Worm (Caenorhabditis elegans) whole organism, young adult: Measurements from ENCODE around the gene nduc-2.

Experiments
- B0035.1 ChIP-seq: sonication (generic microtip); optimal IDR thresholded peaks from 2 replicates; lab custom pipeline; 2016; ENCODE audit warnings: missing genetic modification characterization, mild to moderate bottlenecking, missing compliant biosample characterization, missing genotype, missing genetic modification reagents
- D2030.7 ChIP-seq: fragments of 200-800 bp; sonication (Bioruptor generic); IDR thresholded peaks from 2 replicates; pipeline ENCODE4 v1.3.6; 2022; ENCODE audit warnings: missing genetic modification reagents, missing genetic modification characterization, missing compliant biosample characterization
- F23B12.7 ChIP-seq: sonication (generic microtip); optimal IDR thresholded peaks from 2 replicates; lab custom pipeline; 2017; ENCODE audit warnings: missing genetic modification characterization, mild to moderate bottlenecking, missing compliant biosample characterization, antibody characterized with exemption, moderate library complexity; ENCODE audit not compliant: insufficient read depth
- F33H1.4 ChIP-seq: fragments of 200-800 bp; sonication (Bioruptor generic); IDR thresholded peaks from 2 replicates; pipeline ENCODE4 v1.3.6; 2022; ENCODE audit warnings: missing genetic modification reagents, missing genetic modification characterization, missing compliant biosample characterization
- F37B4.10 ChIP-seq: fragments of 200-800 bp; sonication (Bioruptor generic); IDR thresholded peaks from 2 replicates; pipeline ENCODE4 v1.3.6; 2022; ENCODE audit warnings: missing genetic modification characterization, missing compliant biosample characterization
- F39B2.1 ChIP-seq: fragments of 200-800 bp; sonication (Bioruptor generic); IDR thresholded peaks from 2 replicates; pipeline ENCODE4 v1.3.6; 2022; ENCODE audit warnings: missing genetic modification reagents, missing genetic modification characterization, missing compliant biosample characterization
- F55B11.4 ChIP-seq: sonication (generic microtip); optimal IDR thresholded peaks from 2 replicates; lab custom pipeline; 2016; ENCODE audit warnings: missing compliant biosample characterization, missing genetic modification characterization, borderline replicate concordance; ENCODE audit not compliant: insufficient read depth
- Y56A3A.18 ChIP-seq: fragments of 200-800 bp; sonication (Bioruptor generic); IDR thresholded peaks from 2 replicates; pipeline ENCODE4 v1.3.6; 2022; ENCODE audit warnings: missing genetic modification reagents, missing genetic modification characterization, missing compliant biosample characterization
- Y67H2A.10 ChIP-seq: fragments of 200-800 bp; sonication (Bioruptor generic); conservative IDR thresholded peaks from 2 replicates; pipeline ENCODE4 v1.3.6; 2022; ENCODE audit warnings: missing genetic modification reagents, missing genetic modification characterization, missing compliant biosample characterization
- Y79H2A.3 ChIP-seq: fragments of 200-800 bp; sonication (Bioruptor generic); conservative IDR thresholded peaks from 2 replicates; pipeline ENCODE4 v1.3.6; 2022; ENCODE audit warnings: missing genetic modification reagents, missing genetic modification characterization, missing compliant biosample characterization
- aptf-2 ChIP-seq: fragments of 200-800 bp; sonication (Bioruptor generic); conservative IDR thresholded peaks from 2 replicates; pipeline ENCODE4 v1.3.6; 2022; ENCODE audit warnings: missing genetic modification reagents, missing genetic modification characterization, missing compliant biosample characterization
- attf-6 ChIP-seq: fragments of 200-800 bp; sonication (Bioruptor generic); IDR thresholded peaks from 2 replicates; pipeline ENCODE4 v1.3.6; 2022; ENCODE audit warnings: missing genetic modification reagents, missing genetic modification characterization, missing compliant biosample characterization
- bed-1 ChIP-seq: fragments of 200-800 bp; sonication (Bioruptor generic); IDR thresholded peaks from 2 replicates; pipeline ENCODE4 v1.3.6; 2022; ENCODE audit warnings: missing genetic modification reagents, missing genetic modification characterization, missing compliant biosample characterization
- egrh-3 ChIP-seq: fragments of 200-800 bp; sonication (Bioruptor generic); IDR thresholded peaks from 2 replicates; pipeline ENCODE4 v1.3.6; 2022; ENCODE audit warnings: missing genetic modification reagents, missing genetic modification characterization, missing compliant biosample characterization
- ekl-4 ChIP-seq: fragments of 200-800 bp; sonication (Bioruptor generic); IDR thresholded peaks from 2 replicates; pipeline ENCODE4 v1.3.6; 2022; ENCODE audit warnings: missing genetic modification reagents, missing genetic modification characterization, missing compliant biosample characterization
- him-1 ChIP-seq: sonication (generic microtip); optimal IDR thresholded peaks from 2 replicates; lab custom pipeline; 2016; ENCODE audit warnings: missing genotype, missing genetic modification reagents, missing genetic modification characterization, missing compliant biosample characterization
- hrde-1 ChIP-seq: sonication (generic microtip); optimal IDR thresholded peaks from 2 replicates; lab custom pipeline; 2016; ENCODE audit warnings: missing genetic modification characterization, mild to moderate bottlenecking, missing compliant biosample characterization, moderate library complexity, missing genotype, missing genetic modification reagents, borderline replicate concordance
- hsf-1 ChIP-seq: fragments of 200-800 bp; sonication (Bioruptor generic); IDR thresholded peaks from 2 replicates; pipeline ENCODE4 v1.3.6; 2022; ENCODE audit warnings: missing genetic modification reagents, missing genetic modification characterization, missing compliant biosample characterization
- let-607 ChIP-seq, 2 experiments: fragments of 200-800 bp in 1 of 2; sonication (Bioruptor generic) in 1 of 2; sonication (generic microtip) in 1 of 2; optimal IDR thresholded peaks; 2 replicates each; lab custom pipeline; 2016 to 2018; ENCODE audit warnings: mild to moderate bottlenecking in 2 of 2, missing compliant biosample characterization in 2 of 2, missing genetic modification characterization in 2 of 2, moderate library complexity in 2 of 2, missing genotype in 1 of 2
- lin-26 ChIP-seq: fragments of 200-800 bp; sonication (Bioruptor generic); IDR thresholded peaks from 2 replicates; pipeline ENCODE4 v1.3.6; 2022; ENCODE audit warnings: missing genetic modification reagents, missing genetic modification characterization, missing compliant biosample characterization
- lin-40 ChIP-seq: sonication (generic microtip); optimal IDR thresholded peaks from 2 replicates; lab custom pipeline; 2016; ENCODE audit warnings: missing genetic modification characterization, mild to moderate bottlenecking, missing compliant biosample characterization, missing genotype, missing genetic modification reagents
- lin-54 ChIP-seq: fragments of 200-800 bp; sonication (Bioruptor generic); optimal IDR thresholded peaks from 2 replicates; lab custom pipeline; 2018; ENCODE audit warnings: mild to moderate bottlenecking, missing genetic modification characterization, missing compliant biosample characterization
- lsl-1 ChIP-seq: fragments of 200-800 bp; sonication (Bioruptor generic); optimal IDR thresholded peaks from 2 replicates; lab custom pipeline; 2018; ENCODE audit warnings: mild to moderate bottlenecking, missing genetic modification characterization, moderate library complexity, missing compliant biosample characterization
- madf-10 ChIP-seq: sonication (generic microtip); optimal IDR thresholded peaks from 2 replicates; lab custom pipeline; 2016; ENCODE audit warnings: mild to moderate bottlenecking, missing genetic modification characterization, missing compliant biosample characterization
- madf-6 ChIP-seq: fragments of 200-800 bp; sonication (Bioruptor generic); IDR thresholded peaks from 2 replicates; pipeline ENCODE4 v1.3.6; 2022; ENCODE audit warnings: missing genetic modification reagents, missing genetic modification characterization, missing compliant biosample characterization
- mxl-1 ChIP-seq: sonication (generic microtip); optimal IDR thresholded peaks from 2 replicates; lab custom pipeline; 2016; ENCODE audit warnings: missing genetic modification characterization, missing compliant biosample characterization
- nfyb-1 ChIP-seq: fragments of 200-800 bp; sonication (Bioruptor generic); IDR thresholded peaks from 2 replicates; pipeline ENCODE4 v1.3.6; 2022; ENCODE audit warnings: missing genetic modification reagents, missing genetic modification characterization, missing compliant biosample characterization
- nhr-80 ChIP-seq: sonication (generic microtip); optimal IDR thresholded peaks from 2 replicates; lab custom pipeline; 2016; ENCODE audit warnings: missing genetic modification characterization, missing compliant biosample characterization
- snpc-1.1 ChIP-seq: sonication (generic microtip); optimal IDR thresholded peaks from 2 replicates; lab custom pipeline; 2017; ENCODE audit warnings: missing genetic modification characterization, mild to moderate bottlenecking, missing compliant biosample characterization, antibody characterized with exemption, moderate library complexity, missing genotype, missing genetic modification reagents; ENCODE audit not compliant: insufficient read depth
- snpc-1.3 ChIP-seq: sonication (generic microtip); optimal IDR thresholded peaks from 2 replicates; lab custom pipeline; 2017; ENCODE audit warnings: missing genetic modification characterization, mild to moderate bottlenecking, missing compliant biosample characterization, antibody characterized with exemption, moderate library complexity, missing genotype, missing genetic modification reagents; ENCODE audit not compliant: insufficient read depth
- snpc-3.4 ChIP-seq: sonication (generic microtip); optimal IDR thresholded peaks from 2 replicates; lab custom pipeline; 2017; ENCODE audit warnings: missing genetic modification characterization, mild to moderate bottlenecking, missing compliant biosample characterization, antibody characterized with exemption, moderate library complexity, missing genotype, missing genetic modification reagents
- snpc-4 ChIP-seq, 5 experiments: fragments of 150-350 bp in 1 of 5; sonication (generic microtip) in 4 of 5; optimal IDR thresholded peaks; 2 replicates each; lab custom pipeline; 2014 to 2018; ENCODE audit warnings: missing genetic modification characterization in 5 of 5, missing biosample characterization in 3 of 5, antibody characterized with exemption in 2 of 5, mild to moderate bottlenecking in 2 of 5, missing compliant biosample characterization in 2 of 5, missing genotype in 2 of 5, moderate library complexity in 2 of 5, missing genetic modification reagents in 1 of 5
- tbp1 ChIP-seq: fragments of 200-800 bp; sonication (Bioruptor generic); optimal IDR thresholded peaks from 2 replicates; lab custom pipeline; 2018; ENCODE audit warnings: mild to moderate bottlenecking, missing genetic modification characterization, missing compliant biosample characterization
- tbx-9 ChIP-seq: sonication (generic microtip); optimal IDR thresholded peaks from 2 replicates; lab custom pipeline; 2016; ENCODE audit warnings: borderline replicate concordance, missing genetic modification characterization, inconsistent platforms, missing compliant biosample characterization
- tlf-1 ChIP-seq: fragments of 200-800 bp; sonication (Bioruptor generic); optimal IDR thresholded peaks from 2 replicates; lab custom pipeline; 2018; ENCODE audit warnings: mild to moderate bottlenecking, missing genetic modification characterization, missing compliant biosample characterization
- unc-130 ChIP-seq: sonication (generic microtip); optimal IDR thresholded peaks from 2 replicates; lab custom pipeline; 2016; ENCODE audit warnings: missing genetic modification reagents, missing genetic modification characterization, missing compliant biosample characterization
- xnd-1 ChIP-seq: sonication (generic microtip); optimal IDR thresholded peaks from 2 replicates; lab custom pipeline; 2016; ENCODE audit warnings: missing genotype, missing genetic modification reagents, missing genetic modification characterization, missing compliant biosample characterization
- zfh-2 ChIP-seq: fragments of 200-800 bp; sonication (Bioruptor generic); conservative IDR thresholded peaks from 2 replicates; pipeline ENCODE4 v1.3.6; 2022; ENCODE audit warnings: missing genetic modification reagents, missing genetic modification characterization, missing compliant biosample characterization
- ztf-26 ChIP-seq: sonication (generic microtip); optimal IDR thresholded peaks from 2 replicates; lab custom pipeline; 2017; ENCODE audit warnings: missing genetic modification characterization, missing compliant biosample characterization
- ztf-28 ChIP-seq: fragments of 200-800 bp; sonication (Bioruptor generic); IDR thresholded peaks from 2 replicates; pipeline ENCODE4 v1.3.6; 2022; ENCODE audit warnings: missing genetic modification reagents, missing genetic modification characterization, missing compliant biosample characterization

The nduc-2 gene

ce11 chrIII:2785840-2786239 lies 812 bp upstream of the nduc-2 start, which contains the start of gene Y71H2AM.20 (continued):
- TF ChIP-seq snpc-1.3 (tag; lab: Kevin White, UChicago) (peak; percentile 95), lin-26 (GFP tag; lab: Robert Waterston, UW) (peak; percentile 76; the same call in 1 of the 2 replicates), ztf-28 (GFP tag; lab: Robert Waterston, UW) (peak; percentile 82; the same call in 1 of the 2 replicates), Y67H2A.10 (GFP tag; lab: Robert Waterston, UW) (peak; percentile 89), bed-1 (GFP tag; lab: Robert Waterston, UW) (no peak), let-607 (tag; optimal IDR thresholded peaks at IDR 0.05; lab: Kevin White, UChicago) (peak; percentile 44 to 64), F55B11.4 (no peak), hsf-1 (GFP tag; lab: Robert Waterston, UW) (peak; percentile 76; the same call in 1 of the 2 replicates), lsl-1 (GFP tag; lab: Kevin White, UChicago) (peak; percentile 92), Y79H2A.3 (GFP tag; lab: Robert Waterston, UW) (peak; percentile 74; the same call in 1 of the 2 replicates), nhr-80 (tag; lab: Kevin White, UChicago) (peak; percentile 86)

DNA sequence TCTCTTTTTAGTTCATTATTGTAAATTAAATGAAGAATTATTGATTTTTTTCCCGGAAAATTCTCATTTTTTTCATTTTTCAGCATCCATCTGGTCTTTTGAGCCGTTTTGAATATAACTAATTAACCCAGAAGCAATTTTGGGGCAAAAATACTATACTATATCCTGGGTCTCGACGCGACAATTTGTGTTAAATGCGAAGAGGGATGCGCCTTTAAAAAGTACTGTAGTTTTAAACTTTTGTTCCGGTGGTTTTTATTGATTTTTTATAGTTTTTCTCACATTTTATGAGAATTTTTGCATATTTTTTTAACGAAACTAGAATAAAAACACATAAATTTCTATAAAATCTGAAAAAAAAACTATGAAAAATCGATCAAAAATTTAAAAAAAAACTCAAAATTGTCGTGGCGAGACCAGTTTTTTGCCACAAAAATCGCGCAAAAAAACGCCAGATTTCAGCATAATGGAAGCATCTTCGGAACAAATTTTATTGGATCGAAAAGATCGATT lies 1.4 kb downstream of the nduc-2 start, which contains the start of gene tbcc-1:
tbcc-1 (plus strand) TSS at position 463 of the 513 bp plus-strand sequence.
- peak; percentile 15 for TF ChIP-seq tbp1
- no peak for TF ChIP-seq madf-10
- peak; percentile 29 for TF ChIP-seq xnd-1 (tag; lab: Kevin White, UChicago)
- peak; percentile 46 for TF ChIP-seq hrde-1
- peak; percentile 48; the same call in 1 of the 2 replicates for TF ChIP-seq F33H1.4
- TF ChIP-seq snpc-3.4 (tag; lab: Kevin White, UChicago), result peak; percentile 8
- TF ChIP-seq madf-6 (GFP tag; lab: Robert Waterston, UW), result peak; percentile 51; the same call in 1 of the 2 replicates
- peak; percentile 24 for TF ChIP-seq lin-54 (GFP tag; lab: Kevin White, UChicago)
- TF ChIP-seq tbx-9 (tag; lab: Kevin White, UChicago), result no peak
- peak; percentile 2 for TF ChIP-seq unc-130
- peak; percentile 58 for TF ChIP-seq lsl-1 (GFP tag; lab: Kevin White, UChicago)
- TF ChIP-seq ztf-28 (GFP tag; lab: Robert Waterston, UW), result no peak
- no peak for TF ChIP-seq lin-40 (tag; lab: Kevin White, UChicago)
- no peak for TF ChIP-seq ztf-26
- TF ChIP-seq, all 124 proteins: peak for 9

DNA sequence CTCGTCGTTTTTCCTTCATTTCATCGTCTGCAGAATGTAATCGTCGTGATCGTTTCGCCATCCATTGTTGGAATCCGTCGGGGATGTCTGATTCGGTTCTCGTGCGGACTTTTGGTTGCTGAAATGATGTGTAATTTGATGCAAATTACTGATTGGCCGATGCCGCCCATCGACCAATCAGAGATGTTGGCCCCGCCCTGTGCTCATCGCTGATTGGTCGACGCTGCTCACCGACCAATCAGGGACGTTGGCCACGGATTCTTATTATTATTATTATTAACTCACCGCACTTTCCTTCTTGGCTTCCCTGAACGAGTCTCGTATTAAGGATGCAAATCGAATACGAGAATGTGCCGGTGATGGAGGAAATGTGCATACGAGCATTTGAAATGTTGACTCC lies 7.4 kb downstream of the nduc-2 start:
- TF ChIP-seq him-1 (tag; lab: Kevin White, UChicago) (no peak), zfh-2 (GFP tag; lab: Robert Waterston, UW) (0 out of 2 replicates have a peak, but pooled peaks have one; percentile 9), nfyb-1 (GFP tag; lab: Robert Waterston, UW) (0 out of 2 replicates have a peak, but pooled peaks have one; percentile 13)

- TF ChIP-seq Y56A3A.18 (GFP tag; lab: Robert Waterston, UW), result 0 out of 2 replicates have a peak, but pooled peaks have one; percentile 25
- no peak for TF ChIP-seq B0035.1 (tag; lab: Kevin White, UChicago)
- TF ChIP-seq ekl-4 (GFP tag; lab: Robert Waterston, UW), result peak; percentile 50; the same call in 1 of the 2 replicates
- TF ChIP-seq tbp1, result peak; percentile 23
- TF ChIP-seq F23B12.7 (tag; lab: Kevin White, UChicago), result no peak
- peak; percentile 73 for TF ChIP-seq snpc-4 (GFP tag; optimal IDR thresholded peaks at IDR 0.05; lab: Kevin White, UChicago)
- peak in 3 of 4 experiments; percentile 54 to 91 (median 90) for TF ChIP-seq snpc-4 (tag; optimal IDR thresholded peaks at IDR 0.05; lab: Kevin White, UChicago)
- peak; percentile 57 for TF ChIP-seq D2030.7 (GFP tag; lab: Robert Waterston, UW)
- 0 out of 2 replicates have a peak, but pooled peaks have one; percentile 53 for TF ChIP-seq aptf-2
- no peak for TF ChIP-seq egrh-3 (GFP tag; lab: Robert Waterston, UW)
- peak; percentile 13 for TF ChIP-seq mxl-1 (tag; lab: Kevin White, UChicago)
- no peak for TF ChIP-seq unc-130
- no peak for TF ChIP-seq F39B2.1 (GFP tag; lab: Robert Waterston, UW)
- no peak for TF ChIP-seq tlf-1 (GFP tag; lab: Kevin White, UChicago)
- peak; percentile 73; the same call in 1 of the 2 replicates for TF ChIP-seq attf-6
- peak; percentile 61 for TF ChIP-seq snpc-1.1
- TF ChIP-seq F37B4.10, result no peak
Measured at ce11 chrIII:2795442-2796023, 8.9 kb downstream of the nduc-2 start.
